Worm (Caenorhabditis elegans) whole organism, L3 larva: ENCODE data around the gene clpf-1.

ENCODE experiments used
- R02D3.7 ChIP-seq: fragments of 150-350 bp; optimal IDR thresholded peaks from 2 replicates; lab custom pipeline; 2014; ENCODE audit warnings: missing biosample characterization, missing genetic modification characterization
- nhr-76 ChIP-seq: fragments of 150-350 bp; sonication (generic microtip); optimal IDR thresholded peaks from 5 replicates; lab custom pipeline; 2014; ENCODE audit warnings: missing biosample characterization, missing genetic modification characterization

DNA sequence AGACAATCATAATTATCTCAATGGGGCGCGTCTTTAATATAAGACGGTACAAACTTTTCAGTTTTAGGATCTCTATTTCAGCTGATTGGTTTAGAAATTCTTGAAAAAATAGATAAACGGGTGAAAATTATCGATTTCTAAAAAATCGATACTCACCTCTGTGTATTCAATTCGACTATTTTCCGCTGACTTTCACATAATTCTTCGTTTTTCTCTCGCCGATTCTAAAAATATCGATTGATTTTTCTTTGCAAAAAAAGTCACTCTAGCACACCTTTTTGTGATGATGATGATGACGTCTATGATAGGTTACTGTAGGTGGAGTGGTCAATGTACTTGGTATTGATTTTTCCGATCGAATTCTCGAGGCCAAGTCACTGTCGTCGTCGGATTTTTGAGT, 32.2 kb downstream of the clpf-1 start:
- no peak for TF ChIP-seq R02D3.7
- no peak for TF ChIP-seq nhr-76
